Fruit fly (Drosophila melanogaster) whole organism, pupa: ENCODE results near the gene aux.
A peak's percentile ranks its signal among the peaks of the same experiment; 100 is the strongest.

Experiments used
- CG10348 ChIP-seq: fragments of 200-800 bp; sonication (Bioruptor generic); IDR thresholded peaks from 2 replicates; pipeline ENCODE4 v1.3.6; 2022; ENCODE audit warnings: missing biosample characterization, missing genetic modification characterization
- CG12605 ChIP-seq: fragments of 200-800 bp; sonication (Bioruptor generic); IDR thresholded peaks from 2 replicates; pipeline ENCODE4 v1.3.6; 2022; ENCODE audit warnings: missing biosample characterization, missing genetic modification characterization
- CG13204 ChIP-seq: fragments of 200-800 bp; sonication (Bioruptor generic); optimal IDR thresholded peaks from 2 replicates; lab custom pipeline; 2018; ENCODE audit warnings: missing biosample characterization, mild to moderate bottlenecking, missing genetic modification characterization, moderate library complexity
- CG14655 ChIP-seq: fragments of 200-800 bp; sonication (Bioruptor generic); optimal IDR thresholded peaks from 3 replicates; lab custom pipeline; 2017; ENCODE audit warnings: mild to moderate bottlenecking, missing biosample characterization, missing genetic modification reagents, missing genetic modification characterization
- CG15710 ChIP-seq: fragments of 200-800 bp; sonication (Bioruptor generic); optimal IDR thresholded peaks from 2 replicates; lab custom pipeline; 2018; ENCODE audit warnings: missing biosample characterization, mild to moderate bottlenecking, missing genetic modification characterization, moderate library complexity
- CG17806 ChIP-seq: fragments of 200-800 bp; sonication (Bioruptor generic); optimal IDR thresholded peaks from 2 replicates; lab custom pipeline; 2018; ENCODE audit warnings: missing biosample characterization, mild to moderate bottlenecking, missing genetic modification characterization, moderate library complexity
- CG32121 ChIP-seq: fragments of 200-800 bp; sonication (Bioruptor generic); IDR thresholded peaks from 2 replicates; pipeline ENCODE4 v1.3.6; 2022; ENCODE audit warnings: missing biosample characterization, missing genetic modification characterization
- CG34367 ChIP-seq: fragments of 200-800 bp; sonication (Bioruptor generic); optimal IDR thresholded peaks from 2 replicates; lab custom pipeline; 2018; ENCODE audit warnings: missing biosample characterization, mild to moderate bottlenecking, missing genetic modification characterization
- CG4496 ChIP-seq: fragments of 200-800 bp; sonication (Bioruptor generic); IDR thresholded peaks from 3 replicates; pipeline ENCODE4 v1.3.6; 2022; ENCODE audit warnings: missing biosample characterization, missing genetic modification characterization
- CG8159 ChIP-seq: fragments of 200-800 bp; sonication (Bioruptor generic); optimal IDR thresholded peaks from 3 replicates; lab custom pipeline; 2018; ENCODE audit warnings: missing biosample characterization, mild to moderate bottlenecking, missing genetic modification characterization, moderate library complexity
- CG8301 ChIP-seq: fragments of 200-800 bp; sonication (Bioruptor generic); optimal IDR thresholded peaks from 2 replicates; lab custom pipeline; 2018; ENCODE audit warnings: missing biosample characterization, mild to moderate bottlenecking, missing genetic modification characterization
- CG9948 ChIP-seq: fragments of 200-800 bp; sonication (Bioruptor generic); optimal IDR thresholded peaks from 2 replicates; lab custom pipeline; 2018; ENCODE audit warnings: missing biosample characterization, mild to moderate bottlenecking, missing genetic modification characterization, moderate library complexity
- D1 ChIP-seq: fragments of 200-800 bp; sonication (Bioruptor generic); optimal IDR thresholded peaks from 2 replicates; lab custom pipeline; 2018; ENCODE audit warnings: missing biosample characterization, mild to moderate bottlenecking, missing genetic modification characterization, moderate library complexity
- EcR ChIP-seq: fragments of 200-800 bp; sonication (Bioruptor generic); optimal IDR thresholded peaks from 3 replicates; lab custom pipeline; 2019; ENCODE audit warnings: missing biosample characterization, missing genetic modification characterization, mild to moderate bottlenecking, moderate library complexity, missing genetic modification reagents
- Ets98B ChIP-seq: fragments of 200-800 bp; sonication (Bioruptor generic); IDR thresholded peaks from 2 replicates; pipeline ENCODE4 v1.3.6; 2022; ENCODE audit warnings: missing biosample characterization, missing genetic modification characterization
- Pif1A ChIP-seq: fragments of 200-800 bp; sonication (Bioruptor generic); optimal IDR thresholded peaks from 3 replicates; lab custom pipeline; 2016; ENCODE audit warnings: missing biosample characterization, missing genetic modification characterization
- Pif1B ChIP-seq: fragments of 200-800 bp; sonication (Bioruptor generic); optimal IDR thresholded peaks from 3 replicates; lab custom pipeline; 2016; ENCODE audit warnings: missing biosample characterization, missing genetic modification characterization
- Snoo ChIP-seq: fragments of 200-800 bp; sonication (Bioruptor generic); optimal IDR thresholded peaks from 3 replicates; lab custom pipeline; 2017; ENCODE audit warnings: missing biosample characterization, mild to moderate bottlenecking, missing genetic modification characterization, inconsistent platforms
- fd96Ca ChIP-seq: fragments of 200-800 bp; sonication (Bioruptor generic); IDR thresholded peaks from 3 replicates; pipeline ENCODE4 v1.3.6; 2022; ENCODE audit warnings: missing biosample characterization, missing genetic modification characterization
- gl ChIP-seq: fragments of 200-800 bp; sonication (Bioruptor generic); optimal IDR thresholded peaks from 2 replicates; lab custom pipeline; 2018; ENCODE audit warnings: missing biosample characterization, mild to moderate bottlenecking, missing genetic modification characterization
- rn ChIP-seq: fragments of 200-800 bp; sonication (Bioruptor generic); IDR thresholded peaks from 2 replicates; pipeline ENCODE4 v1.3.6; 2022; ENCODE audit warnings: missing biosample characterization, missing genetic modification characterization

The aux gene

DNA sequence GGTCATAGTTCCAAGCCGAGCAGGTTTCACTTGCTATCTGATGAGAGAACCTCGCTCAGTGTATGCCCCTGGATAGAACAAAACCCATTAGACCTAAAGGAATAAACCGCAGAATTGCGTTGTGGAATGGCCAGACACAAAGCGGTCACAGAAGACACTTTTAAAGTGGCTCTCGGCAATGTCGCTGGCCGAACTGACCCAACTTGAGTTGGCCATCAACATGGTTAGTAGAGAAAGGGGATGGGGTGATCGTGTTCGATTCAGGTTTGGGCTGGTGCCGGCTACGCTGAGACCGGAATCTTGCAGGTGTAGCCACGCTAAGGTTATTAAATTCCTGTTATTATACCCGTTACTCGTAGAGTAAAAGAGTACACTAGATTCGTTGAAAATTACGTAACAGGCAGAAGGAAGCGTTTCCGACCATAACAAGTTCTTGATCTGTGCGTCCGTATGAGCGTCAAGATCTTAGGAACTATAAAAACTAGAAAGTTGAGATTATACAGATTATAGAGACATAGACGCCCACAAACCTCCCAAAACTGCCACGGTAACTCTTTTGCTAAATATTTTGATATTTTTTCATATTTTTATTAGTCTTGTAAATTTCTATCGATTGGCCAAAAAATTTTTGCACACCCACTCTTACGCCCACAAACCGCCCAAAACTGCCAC lies 30.9 kb upstream of the aux start:
- no peak for TF ChIP-seq CG13204 (GFP tag; lab: Kevin White, UChicago)
- no peak for TF ChIP-seq CG9948 (tag; lab: Kevin White, UChicago)
- no peak for TF ChIP-seq CG10348
- TF ChIP-seq EcR (GFP tag; lab: Kevin White, UChicago), result peak; percentile 82

DNA sequence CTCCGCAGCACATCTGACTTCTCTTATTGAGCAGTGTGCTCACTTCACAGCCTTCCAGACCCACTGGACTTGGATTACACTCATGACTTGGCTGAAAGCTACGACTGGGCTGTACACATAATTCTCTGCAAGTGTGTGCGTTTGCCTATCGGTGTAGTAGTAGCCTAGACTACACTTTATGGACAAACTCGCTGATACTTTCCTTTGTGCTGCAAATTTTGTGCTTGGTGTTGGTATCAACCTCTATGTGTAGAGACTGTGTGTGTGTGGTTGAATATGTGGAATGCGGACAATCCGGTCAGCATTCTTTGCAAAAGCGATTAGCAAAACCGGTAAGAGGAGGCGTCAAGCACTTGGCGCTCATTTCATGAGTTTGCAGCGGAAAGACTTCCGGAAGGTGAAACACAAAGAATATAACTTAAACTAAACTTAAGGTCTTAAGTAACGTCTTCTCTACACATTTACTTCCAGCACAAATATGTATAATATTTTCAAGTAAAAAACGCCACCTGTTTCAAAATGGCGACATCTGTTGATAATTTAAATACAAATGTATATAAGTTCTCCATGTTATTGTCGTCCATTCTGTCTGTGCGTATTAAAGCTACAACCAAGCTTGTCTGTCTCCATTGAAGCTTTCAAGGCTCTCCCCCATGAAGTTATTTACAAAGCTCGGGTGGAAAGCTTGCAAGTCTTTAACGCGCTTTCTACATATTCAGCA lies 24.6 kb upstream of the aux start:
- TF ChIP-seq CG15710 (tag; lab: Kevin White, UChicago) (peak; percentile 4), D1 (tag; lab: Kevin White, UChicago) (no peak), CG17806 (tag; lab: Kevin White, UChicago) (no peak), Pif1B (GFP tag; lab: Kevin White, UChicago) (no peak), Snoo (tag; lab: Kevin White, UChicago) (no peak), CG10348 (no peak), CG8301 (tag; lab: Kevin White, UChicago) (no peak), CG12605 (no peak), CG4496 (GFP tag; lab: Robert Waterston, UW) (no peak; the same call in 2 of the 3 replicates), fd96Ca (no peak), Pif1A (GFP tag; lab: Kevin White, UChicago) (no peak), gl (tag; lab: Kevin White, UChicago) (peak; percentile 9), CG13204 (GFP tag; lab: Kevin White, UChicago) (no peak), CG32121 (GFP tag; lab: Robert Waterston, UW) (no peak), EcR (GFP tag; lab: Kevin White, UChicago) (peak; percentile 65), CG8159 (tag; lab: Kevin White, UChicago) (no peak), Ets98B (GFP tag; lab: Robert Waterston, UW) (no peak), CG14655 (GFP tag; lab: Kevin White, UChicago) (peak; percentile 9), CG34367 (tag; lab: Kevin White, UChicago) (no peak), CG9948 (tag; lab: Kevin White, UChicago) (no peak), rn (GFP tag; lab: Robert Waterston, UW) (no peak)

dm6 chr3R:4190160-4190559 lies 21.4 kb upstream of the aux start, which contains the start of gene Dsk:
Gene Dsk (minus strand): TSS chr3R:4190260.
- TF ChIP-seq CG15710 (tag; lab: Kevin White, UChicago) (no peak), CG13204 (GFP tag; lab: Kevin White, UChicago) (no peak)

dm6 chr3R:4197055-4197454 lies 14.5 kb upstream of the aux start, which contains the start of gene beta-Man:
Gene beta-Man (plus strand): TSS chr3R:4197206.
- TF ChIP-seq gl (tag; lab: Kevin White, UChicago) (no peak), CG12605 (0 out of 2 replicates have a peak, but pooled peaks have one; percentile 23), D1 (tag; lab: Kevin White, UChicago) (peak; percentile 24), Pif1A (GFP tag; lab: Kevin White, UChicago) (peak; percentile 23), rn (GFP tag; lab: Robert Waterston, UW) (no peak), EcR (GFP tag; lab: Kevin White, UChicago) (no peak), CG9948 (tag; lab: Kevin White, UChicago) (no peak), Snoo (tag; lab: Kevin White, UChicago) (no peak), CG10348 (no peak), CG8159 (tag; lab: Kevin White, UChicago) (no peak), CG14655 (GFP tag; lab: Kevin White, UChicago) (peak; percentile 12), fd96Ca (no peak), CG17806 (tag; lab: Kevin White, UChicago) (no peak), CG32121 (GFP tag; lab: Robert Waterston, UW) (no peak), CG4496 (GFP tag; lab: Robert Waterston, UW) (no peak; the same call in 2 of the 3 replicates)
- TF ChIP-seq, all 21 proteins: peak for 4

- TF ChIP-seq CG14655 (GFP tag; lab: Kevin White, UChicago), result peak; percentile 77
- peak; percentile 93 for TF ChIP-seq rn (GFP tag; lab: Robert Waterston, UW)
- TF ChIP-seq CG17806 (tag; lab: Kevin White, UChicago), result peak; percentile 83
- peak; percentile 93 for TF ChIP-seq EcR (GFP tag; lab: Kevin White, UChicago)
- TF ChIP-seq CG8159 (tag; lab: Kevin White, UChicago), result peak; percentile 88
- peak; percentile 94 for TF ChIP-seq Ets98B (GFP tag; lab: Robert Waterston, UW)
- peak; percentile 76 for TF ChIP-seq Pif1B (GFP tag; lab: Kevin White, UChicago)
- peak; percentile 81 for TF ChIP-seq gl (tag; lab: Kevin White, UChicago)
- TF ChIP-seq CG10348, result peak; percentile 81
- TF ChIP-seq CG4496 (GFP tag; lab: Robert Waterston, UW), result peak; percentile 96
- TF ChIP-seq CG32121 (GFP tag; lab: Robert Waterston, UW), result peak; percentile 93
- TF ChIP-seq CG15710 (tag; lab: Kevin White, UChicago), result peak; percentile 92
- peak; percentile 73 for TF ChIP-seq CG8301 (tag; lab: Kevin White, UChicago)
- TF ChIP-seq D1 (tag; lab: Kevin White, UChicago), result peak; percentile 6
- TF ChIP-seq CG9948 (tag; lab: Kevin White, UChicago), result peak; percentile 83
- peak; percentile 86 for TF ChIP-seq CG34367 (tag; lab: Kevin White, UChicago)
- peak; percentile 93 for TF ChIP-seq Pif1A (GFP tag; lab: Kevin White, UChicago)
- TF ChIP-seq CG13204 (GFP tag; lab: Kevin White, UChicago), result peak; percentile 70
- peak; percentile 97 for TF ChIP-seq fd96Ca
- TF ChIP-seq CG12605, result peak; percentile 84
- TF ChIP-seq Snoo (tag; lab: Kevin White, UChicago), result peak; percentile 84
Measured at dm6 chr3R:4214038-4214437, 2.5 kb downstream of the aux start.
